Worm (Caenorhabditis elegans): ENCODE measurements around the gene F13D11.3.

The F13D11.3 gene

ce11 chrX:5775804-5776252 is 29.9 kb downstream of the F13D11.3 start (continued):
- no peak for TF ChIP-seq F49E8.2 (tag; optimal IDR thresholded peaks at IDR 0.05; ENCODE audit: insufficient read depth)
- TF ChIP-seq T07F8.4 (tag; optimal IDR thresholded peaks at IDR 0.05) = no peak
- no peak for TF ChIP-seq C17E4.6 (GFP tag; IDR thresholded peaks at IDR 0.05)
- TF ChIP-seq ceh-91 (GFP tag; IDR thresholded peaks at IDR 0.05) = no peak
- TF ChIP-seq xnd-1 (tag; optimal IDR thresholded peaks at IDR 0.05) = no peak
- no peak for TF ChIP-seq bed-2 (GFP tag; IDR thresholded peaks at IDR 0.05)
- TF ChIP-seq nhr-120 (GFP tag; IDR thresholded peaks at IDR 0.05) = no peak
- no peak for TF ChIP-seq akir-1 (GFP tag; optimal IDR thresholded peaks at IDR 0.05)
- TF ChIP-seq efl-1 (GFP tag; optimal IDR thresholded peaks at IDR 0.05) = no peak
- no peak for TF ChIP-seq ama-1 (optimal IDR thresholded peaks at IDR 0.05)
- no peak for TF ChIP-seq ama-1 (GFP tag; optimal IDR thresholded peaks at IDR 0.05)
- TF ChIP-seq cebp-2 (GFP tag; IDR thresholded peaks at IDR 0.05) = no peak
- no peak for TF ChIP-seq aptf-2 (GFP tag; conservative IDR thresholded peaks at IDR 0.05)
- TF ChIP-seq sptf-2 (GFP tag; optimal IDR thresholded peaks at IDR 0.05) = no peak
- TF ChIP-seq lin-40 (tag; optimal IDR thresholded peaks at IDR 0.05) = peak; percentile 60
- no peak for TF ChIP-seq F23B12.7 (tag; optimal IDR thresholded peaks at IDR 0.05; ENCODE audit: insufficient read depth)
- no peak for TF ChIP-seq snpc-4 (GFP tag; optimal IDR thresholded peaks at IDR 0.05)
- no peak for TF ChIP-seq snpc-4 (tag; optimal IDR thresholded peaks at IDR 0.05)
- TF ChIP-seq mxl-1 (tag; optimal IDR thresholded peaks at IDR 0.05) = no peak
- no peak for TF ChIP-seq nhr-90 (tag; optimal IDR thresholded peaks at IDR 0.05)
- no peak for TF ChIP-seq rec-8 (tag; optimal IDR thresholded peaks at IDR 0.05)
- no peak for TF ChIP-seq snpc-3.4 (tag; optimal IDR thresholded peaks at IDR 0.05)
- no peak for TF ChIP-seq B0019.2 (GFP tag; conservative IDR thresholded peaks at IDR 0.05)
- TF ChIP-seq zim-3 (tag; optimal IDR thresholded peaks at IDR 0.05) = no peak
- no peak for TF ChIP-seq madf-10 (tag; optimal IDR thresholded peaks at IDR 0.05)
- no peak for TF ChIP-seq hrde-1 (tag; optimal IDR thresholded peaks at IDR 0.05; ENCODE audit: borderline replicate concordance)
- no peak for TF ChIP-seq snpc-1.3 (tag; optimal IDR thresholded peaks at IDR 0.05; ENCODE audit: insufficient read depth)
- TF ChIP-seq ceh-100 (GFP tag; IDR thresholded peaks at IDR 0.05) = no peak
- peak; percentile 74; the same call in 1 of the 2 replicates for TF ChIP-seq dox-1 (GFP tag; IDR thresholded peaks at IDR 0.05)
- no peak for TF ChIP-seq F37B4.10 (GFP tag; IDR thresholded peaks at IDR 0.05)
- TF ChIP-seq C06A6.2 (GFP tag; conservative IDR thresholded peaks at IDR 0.05) = no peak
- no peak for TF ChIP-seq B0336.3 (GFP tag; IDR thresholded peaks at IDR 0.05)
- no peak for TF ChIP-seq ztf-28 (GFP tag; IDR thresholded peaks at IDR 0.05)
- no peak for TF ChIP-seq gei-17 (GFP tag; optimal IDR thresholded peaks at IDR 0.05)
- no peak for TF ChIP-seq tbx-9 (tag; optimal IDR thresholded peaks at IDR 0.05; ENCODE audit: borderline replicate concordance)
- no peak for TF ChIP-seq B0035.1 (tag; optimal IDR thresholded peaks at IDR 0.05)
- no peak for TF ChIP-seq egl-44 (GFP tag; IDR thresholded peaks at IDR 0.05)
- TF ChIP-seq attf-5 (GFP tag; optimal IDR thresholded peaks at IDR 0.05) = peak; percentile 53
- no peak for TF ChIP-seq aptf-3 (GFP tag; IDR thresholded peaks at IDR 0.05)
- TF ChIP-seq chd-7 (tag; optimal IDR thresholded peaks at IDR 0.05) = no peak
- no peak for TF ChIP-seq pha-4 (tag; optimal IDR thresholded peaks at IDR 0.05)
- no peak for TF ChIP-seq egrh-3 (GFP tag; IDR thresholded peaks at IDR 0.05)
- TF ChIP-seq hsf-1 (GFP tag; IDR thresholded peaks at IDR 0.05) = no peak
- no peak for TF ChIP-seq F52B5.7 (tag; optimal IDR thresholded peaks at IDR 0.05)
- no peak for TF ChIP-seq cebp-1 (GFP tag; IDR thresholded peaks at IDR 0.05)
- peak; percentile 50 for TF ChIP-seq cebp-1 (tag; optimal IDR thresholded peaks at IDR 0.05)
- TF ChIP-seq F33H1.4 (GFP tag; IDR thresholded peaks at IDR 0.05) = no peak
- TF ChIP-seq egl-18 (GFP tag; IDR thresholded peaks at IDR 0.05) = 0 out of 2 replicates have a peak, but pooled peaks have one; percentile 59
- TF ChIP-seq snpc-1.1 (tag; optimal IDR thresholded peaks at IDR 0.05; ENCODE audit: insufficient read depth) = no peak

Measured in whole organism, young adult.